Fruit fly (Drosophila melanogaster): ENCODE measurements around the gene Sptz.

DNA sequence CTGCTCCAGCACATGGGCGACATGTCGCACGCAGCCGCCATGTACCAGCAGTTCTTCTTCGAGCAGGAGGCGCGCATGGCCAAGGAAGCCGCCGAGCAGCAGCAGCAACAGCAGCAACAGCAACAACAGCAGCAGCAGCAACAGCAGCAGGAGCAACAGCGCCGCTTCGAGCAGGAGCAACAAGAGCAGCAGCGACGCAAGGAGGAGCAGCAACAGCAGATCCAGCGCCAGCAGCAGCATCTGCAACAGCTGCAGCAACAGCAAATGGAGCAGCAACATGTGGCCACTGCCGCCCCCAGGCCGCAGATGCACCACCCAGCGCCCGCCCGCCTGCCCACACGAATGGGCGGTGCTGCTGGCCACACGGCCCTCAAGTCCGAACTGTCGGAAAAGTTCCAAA lies 46.8 kb upstream of the Sptz start:
- no peak for TF ChIP-seq Smox (GFP tag; optimal IDR thresholded peaks at IDR 0.05)
- no peak for TF ChIP-seq CG4318 (GFP tag; optimal IDR thresholded peaks at IDR 0.05)
- no peak for TF ChIP-seq CG8319 (GFP tag; optimal IDR thresholded peaks at IDR 0.05)
- TF ChIP-seq Gug (GFP tag; IDR thresholded peaks at IDR 0.05), result no peak
- TF ChIP-seq CG6854 (GFP tag; optimal IDR thresholded peaks at IDR 0.05), result no peak
- TF ChIP-seq Hr39 (GFP tag; optimal IDR thresholded peaks at IDR 0.05), result no peak
- no peak for TF ChIP-seq Hr4 (GFP tag; optimal IDR thresholded peaks at IDR 0.05)
- no peak for TF ChIP-seq CG6163 (GFP tag; IDR thresholded peaks at IDR 0.05)
- TF ChIP-seq Eip75B (GFP tag; optimal IDR thresholded peaks at IDR 0.05), result no peak
- no peak for TF ChIP-seq svp (GFP tag)
- no peak for TF ChIP-seq CG3919 (GFP tag; optimal IDR thresholded peaks at IDR 0.05)
- TF ChIP-seq CG16779 (tag; optimal IDR thresholded peaks at IDR 0.05), result no peak

Measured in whole organism, prepupa.